Fruit fly (Drosophila melanogaster) whole organism: Measurements from ENCODE around the gene Fas1.

Experiments used
- CG8478 ChIP-seq: fragments of >200 bp; optimal IDR thresholded peaks from 2 replicates; lab custom pipeline; 2018; ENCODE audit warnings: inconsistent platforms
- Dll ChIP-seq: fragments of >200 bp; optimal IDR thresholded peaks from 2 replicates; lab custom pipeline; 2017
- EcR ChIP-seq, 2 experiments: fragments of >200 bp; optimal IDR thresholded peaks; 2 replicates each; lab custom pipeline; 2017; ENCODE audit warnings: missing biosample characterization in 2 of 2, missing genetic modification characterization in 2 of 2, missing genetic modification reagents in 2 of 2
- pan ChIP-seq: fragments of >200 bp; optimal IDR thresholded peaks from 2 replicates; lab custom pipeline; 2017
- psq ChIP-seq: fragments of >200 bp; optimal IDR thresholded peaks from 2 replicates; lab custom pipeline; 2017
- usp ChIP-seq: fragments of >200 bp; optimal IDR thresholded peaks from 2 replicates; lab custom pipeline; 2017; ENCODE audit warnings: missing biosample characterization, missing genetic modification characterization, mixed read lengths

The Fas1 gene

DNA sequence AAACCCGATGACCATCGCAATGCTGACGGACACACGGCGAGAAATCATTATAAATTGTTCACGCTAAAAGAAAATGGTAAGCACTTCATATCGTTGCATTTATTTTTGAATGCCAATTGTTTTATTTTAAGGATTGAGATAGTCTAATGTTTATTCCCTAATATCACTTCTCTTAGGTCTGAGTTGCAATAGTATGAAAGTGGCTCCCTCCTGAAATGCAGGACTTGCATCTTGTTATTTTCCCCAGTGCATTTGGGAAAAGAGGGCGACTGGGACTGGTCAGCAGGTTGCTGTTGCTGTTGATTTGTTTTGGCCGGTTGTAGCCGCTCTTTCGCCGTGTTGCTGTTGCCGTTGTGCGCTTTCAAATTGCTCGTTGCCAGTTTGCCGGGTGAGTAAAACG, 51.5 kb downstream of the Fas1 start:
- no peak for TF ChIP-seq CG8478 (lab: Kevin White, UChicago)
- TF ChIP-seq EcR (GFP tag; optimal IDR thresholded peaks at IDR 0.05; lab: Kevin White, UChicago), result no peak
- TF ChIP-seq usp, result no peak
- no peak for TF ChIP-seq pan (lab: Kevin White, UChicago)

DNA sequence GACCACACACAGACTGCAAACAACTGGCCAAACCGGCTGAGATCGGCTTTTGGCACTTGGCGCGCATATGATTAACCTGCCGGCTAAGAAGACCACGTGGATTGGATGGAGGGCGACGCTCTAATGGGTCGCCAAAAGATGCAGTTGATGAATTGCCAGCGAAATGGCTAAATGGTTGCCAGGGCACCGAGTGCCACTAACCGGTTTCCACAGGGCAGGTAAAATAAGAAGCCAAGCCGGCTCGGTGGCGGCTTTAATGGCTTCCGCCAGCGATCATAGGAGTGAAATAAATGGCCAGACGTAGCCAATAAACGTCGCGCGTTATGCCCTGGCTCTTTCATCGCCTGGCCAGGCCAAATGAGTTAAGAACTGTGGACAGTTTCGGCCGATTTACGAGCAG, 52.9 kb downstream of the Fas1 start:
- TF ChIP-seq usp, result no peak
- no peak for TF ChIP-seq Dll (lab: Kevin White, UChicago)
- TF ChIP-seq EcR (GFP tag; optimal IDR thresholded peaks at IDR 0.05; lab: Kevin White, UChicago), result no peak
- TF ChIP-seq CG8478 (lab: Kevin White, UChicago), result no peak
- TF ChIP-seq pan (lab: Kevin White, UChicago), result no peak
- no peak for TF ChIP-seq psq (lab: Kevin White, UChicago)

dm6 chr3R:16682901-16683300, 57.9 kb downstream of the Fas1 start:
- TF ChIP-seq psq (lab: Kevin White, UChicago), result no peak
- no peak for TF ChIP-seq Dll (lab: Kevin White, UChicago)
- no peak for TF ChIP-seq EcR (GFP tag; optimal IDR thresholded peaks at IDR 0.05; lab: Kevin White, UChicago)
- no peak for TF ChIP-seq CG8478 (lab: Kevin White, UChicago)
